Worm (Caenorhabditis elegans) whole organism, early embryonic: Measurements from ENCODE around the gene sre-50.

Experiments used
- B0310.2 ChIP-seq: sonication (generic microtip); optimal IDR thresholded peaks from 2 replicates; lab custom pipeline; 2016; ENCODE audit warnings: mild to moderate bottlenecking, missing genetic modification characterization, missing compliant biosample characterization
- F13C5.2 ChIP-seq: sonication (generic microtip); optimal IDR thresholded peaks from 2 replicates; lab custom pipeline; 2017; ENCODE audit warnings: mild to moderate bottlenecking, missing genetic modification characterization, inconsistent platforms, missing compliant biosample characterization
- aly-1 ChIP-seq: sonication (generic microtip); optimal IDR thresholded peaks from 2 replicates; lab custom pipeline; 2016; ENCODE audit warnings: missing genetic modification characterization, missing compliant biosample characterization
- ama-1 ChIP-seq: fragments of 150-350 bp; optimal IDR thresholded peaks from 2 replicates; lab custom pipeline; 2014
- ets-7 ChIP-seq: sonication (generic microtip); optimal IDR thresholded peaks from 2 replicates; lab custom pipeline; 2016; ENCODE audit warnings: missing genotype, missing genetic modification characterization, missing compliant biosample characterization
- flt-1 ChIP-seq: fragments of 200-800 bp; sonication (Bioruptor generic); IDR thresholded peaks from 2 replicates; pipeline ENCODE4 v1.3.6; 2022; ENCODE audit warnings: missing genetic modification characterization, missing compliant biosample characterization
- hmbx-1 ChIP-seq: sonication (generic microtip); optimal IDR thresholded peaks from 2 replicates; lab custom pipeline; 2016; ENCODE audit warnings: mild to moderate bottlenecking, missing genetic modification characterization, missing compliant biosample characterization
- pes-1 ChIP-seq: fragments of 200-800 bp; sonication (Bioruptor generic); IDR thresholded peaks from 2 replicates; pipeline ENCODE4 v1.3.6; 2022; ENCODE audit warnings: missing genetic modification reagents, missing genetic modification characterization, missing compliant biosample characterization
- scrt-1 ChIP-seq: fragments of 200-800 bp; sonication (Bioruptor generic); IDR thresholded peaks from 2 replicates; pipeline ENCODE4 v1.3.6; 2022; ENCODE audit warnings: missing genetic modification characterization, missing compliant biosample characterization
- sea-1 ChIP-seq: fragments of 200-800 bp; sonication (Bioruptor generic); conservative IDR thresholded peaks from 2 replicates; pipeline ENCODE4 v1.3.6; 2022; ENCODE audit warnings: missing genetic modification characterization, missing compliant biosample characterization
- tra-4 ChIP-seq: sonication (generic microtip); optimal IDR thresholded peaks from 2 replicates; lab custom pipeline; 2017; ENCODE audit warnings: missing genetic modification characterization, missing compliant biosample characterization

ce11 chrII:12257095-12257494, 46.2 kb upstream of the sre-50 start:
- no peak for TF ChIP-seq scrt-1 (GFP tag; lab: Robert Waterston, UW)
- TF ChIP-seq ama-1 (lab: Kevin White, UChicago) = no peak
- TF ChIP-seq aly-1 (tag; lab: Kevin White, UChicago) = no peak
- no peak for TF ChIP-seq pes-1 (GFP tag; lab: Robert Waterston, UW)
- TF ChIP-seq B0310.2 (tag; lab: Kevin White, UChicago) = no peak
- no peak for TF ChIP-seq ets-7 (tag; lab: Kevin White, UChicago)
- no peak for TF ChIP-seq hmbx-1 (tag; lab: Kevin White, UChicago)
- TF ChIP-seq tra-4 (tag; lab: Kevin White, UChicago) = no peak
- no peak for TF ChIP-seq sea-1 (GFP tag; lab: Robert Waterston, UW)
- TF ChIP-seq F13C5.2 (tag; lab: Kevin White, UChicago) = no peak
- TF ChIP-seq flt-1 (GFP tag; lab: Robert Waterston, UW) = no peak
